Worm (Caenorhabditis elegans) whole organism, L2 larva: ENCODE measurements around the gene egl-38.

ENCODE experiments used
- C34F6.9 ChIP-seq: fragments of 150-350 bp; optimal IDR thresholded peaks from 2 replicates; lab custom pipeline; 2014; ENCODE audit warnings: missing biosample characterization, missing genetic modification characterization
- F13H6.1 ChIP-seq: sonication (generic microtip); optimal IDR thresholded peaks from 2 replicates; lab custom pipeline; 2016; ENCODE audit warnings: missing genetic modification characterization, missing compliant biosample characterization
- Y55F3AM.14 ChIP-seq: fragments of 200-800 bp; sonication (Bioruptor generic); optimal IDR thresholded peaks from 2 replicates; lab custom pipeline; 2018; ENCODE audit warnings: mild to moderate bottlenecking, missing genetic modification characterization, missing compliant biosample characterization
- ZK546.5 ChIP-seq: sonication (generic microtip); optimal IDR thresholded peaks from 2 replicates; lab custom pipeline; 2017; ENCODE audit warnings: missing biosample characterization, missing genetic modification characterization
- alr-1 ChIP-seq: fragments of 150-350 bp; optimal IDR thresholded peaks from 2 replicates; lab custom pipeline; 2014; ENCODE audit warnings: missing biosample characterization, missing genetic modification characterization
- ama-1 ChIP-seq: fragments of 150-350 bp; optimal IDR thresholded peaks from 2 replicates; lab custom pipeline; 2018; ENCODE audit warnings: inconsistent platforms
- blmp-1 ChIP-seq: sonication (generic microtip); optimal IDR thresholded peaks from 2 replicates; lab custom pipeline; 2017; ENCODE audit warnings: missing genetic modification characterization, mild to moderate bottlenecking, missing compliant biosample characterization, antibody characterized with exemption, moderate library complexity; ENCODE audit not compliant: insufficient read depth
- crh-2 ChIP-seq: sonication (generic microtip); optimal IDR thresholded peaks from 2 replicates; lab custom pipeline; 2017; ENCODE audit warnings: missing biosample characterization, missing genetic modification characterization
- dmd-4 ChIP-seq: sonication (generic microtip); optimal IDR thresholded peaks from 2 replicates; lab custom pipeline; 2017; ENCODE audit warnings: missing biosample characterization, missing genetic modification characterization
- egl-27 ChIP-seq: sonication (generic microtip); optimal IDR thresholded peaks from 3 replicates; lab custom pipeline; 2017; ENCODE audit warnings: missing biosample characterization, missing genetic modification reagents, missing genetic modification characterization
- elt-1 ChIP-seq: fragments of 150-350 bp; optimal IDR thresholded peaks from 2 replicates; lab custom pipeline; 2014; ENCODE audit warnings: missing biosample characterization, missing genetic modification characterization
- elt-3 ChIP-seq: sonication (generic microtip); optimal IDR thresholded peaks from 2 replicates; lab custom pipeline; 2017; ENCODE audit warnings: missing biosample characterization, missing genetic modification characterization
- fos-1 ChIP-seq: fragments of 150-350 bp; optimal IDR thresholded peaks from 2 replicates; lab custom pipeline; 2014; ENCODE audit warnings: missing biosample characterization, missing genetic modification characterization
- gmeb-1 ChIP-seq: fragments of 150-350 bp; optimal IDR thresholded peaks from 2 replicates; lab custom pipeline; 2014; ENCODE audit warnings: missing biosample characterization, missing genetic modification characterization
- lin-11 ChIP-seq: fragments of 150-350 bp; sonication (generic microtip); optimal IDR thresholded peaks from 2 replicates; lab custom pipeline; 2014; ENCODE audit warnings: missing biosample characterization, missing genetic modification characterization, inconsistent platforms, mixed read lengths
- lin-13 ChIP-seq: fragments of 150-350 bp; optimal IDR thresholded peaks from 2 replicates; lab custom pipeline; 2014; ENCODE audit warnings: missing biosample characterization, missing genetic modification reagents, missing genetic modification characterization
- lin-39 ChIP-seq: fragments of 150-350 bp; optimal IDR thresholded peaks from 2 replicates; lab custom pipeline; 2014; ENCODE audit warnings: missing biosample characterization, missing genetic modification reagents, missing genetic modification characterization
- lsy-2 ChIP-seq, 2 experiments: fragments of 150-350 bp in 1 of 2; sonication (generic microtip) in 1 of 2; optimal IDR thresholded peaks; 2 replicates each; lab custom pipeline; 2014 to 2017; ENCODE audit warnings: missing biosample characterization in 2 of 2, missing genetic modification characterization in 2 of 2
- mab-5 ChIP-seq: fragments of 150-350 bp; optimal IDR thresholded peaks from 2 replicates; lab custom pipeline; 2014; ENCODE audit warnings: missing biosample characterization, missing genetic modification characterization
- mbf-1 ChIP-seq: sonication (generic microtip); optimal IDR thresholded peaks from 2 replicates; lab custom pipeline; 2017; ENCODE audit warnings: missing biosample characterization, missing genetic modification characterization
- nhr-10 ChIP-seq: sonication (generic microtip); optimal IDR thresholded peaks from 2 replicates; lab custom pipeline; 2017; ENCODE audit warnings: missing biosample characterization, missing genetic modification characterization
- nhr-11 ChIP-seq: fragments of 150-350 bp; optimal IDR thresholded peaks from 2 replicates; lab custom pipeline; 2014; ENCODE audit warnings: missing biosample characterization, missing genetic modification characterization
- nhr-12 ChIP-seq: fragments of 150-350 bp; optimal IDR thresholded peaks from 2 replicates; lab custom pipeline; 2014; ENCODE audit warnings: missing biosample characterization, missing genetic modification characterization
- nhr-129 ChIP-seq: fragments of 150-350 bp; optimal IDR thresholded peaks from 2 replicates; lab custom pipeline; 2014; ENCODE audit warnings: missing biosample characterization, missing genetic modification characterization
- nhr-21 ChIP-seq: fragments of 150-350 bp; optimal IDR thresholded peaks from 2 replicates; lab custom pipeline; 2014; ENCODE audit warnings: missing biosample characterization, missing genetic modification characterization
- nhr-6 ChIP-seq: fragments of 150-350 bp; optimal IDR thresholded peaks from 2 replicates; lab custom pipeline; 2014; ENCODE audit warnings: missing biosample characterization, missing genetic modification characterization
- nhr-77 ChIP-seq: fragments of 150-350 bp; optimal IDR thresholded peaks from 2 replicates; lab custom pipeline; 2014; ENCODE audit warnings: missing biosample characterization, missing genetic modification characterization
- sem-4 ChIP-seq: fragments of 150-350 bp; optimal IDR thresholded peaks from 2 replicates; lab custom pipeline; 2014; ENCODE audit warnings: missing biosample characterization, missing genetic modification reagents, missing genetic modification characterization
- sma-3 ChIP-seq: sonication (generic microtip); optimal IDR thresholded peaks from 2 replicates; lab custom pipeline; 2016; ENCODE audit warnings: missing genetic modification reagents, missing genetic modification characterization, missing compliant biosample characterization
- sma-9 ChIP-seq, 2 experiments: fragments of 150-350 bp in 1 of 2; sonication (generic microtip) in 1 of 2; optimal IDR thresholded peaks; 2 replicates each; lab custom pipeline; 2014 to 2016; ENCODE audit warnings: missing genetic modification characterization in 2 of 2, mild to moderate bottlenecking in 1 of 2, missing biosample characterization in 1 of 2, missing compliant biosample characterization in 1 of 2, missing genetic modification reagents in 1 of 2, moderate library complexity in 1 of 2
- snpc-4 ChIP-seq: fragments of 150-350 bp; optimal IDR thresholded peaks from 2 replicates; lab custom pipeline; 2014; ENCODE audit warnings: missing biosample characterization, missing genetic modification characterization
- unc-39 ChIP-seq: fragments of 150-350 bp; optimal IDR thresholded peaks from 2 replicates; lab custom pipeline; 2014; ENCODE audit warnings: missing biosample characterization, missing genetic modification characterization
- unc-55 ChIP-seq: fragments of 150-350 bp; sonication (generic microtip); optimal IDR thresholded peaks from 3 replicates; lab custom pipeline; 2014; ENCODE audit warnings: missing biosample characterization, missing genetic modification reagents, missing genetic modification characterization
- zag-1 ChIP-seq: fragments of 150-350 bp; optimal IDR thresholded peaks from 2 replicates; lab custom pipeline; 2014; ENCODE audit warnings: missing biosample characterization, missing genetic modification characterization
- ztf-4 ChIP-seq: fragments of 150-350 bp; optimal IDR thresholded peaks from 2 replicates; lab custom pipeline; 2014; ENCODE audit warnings: missing biosample characterization, missing genetic modification characterization

The egl-38 gene

ce11 chrIV:10129957-10130356 lies 19.6 kb upstream of the egl-38 start, which contains the start of gene glt-3:
Gene glt-3 (plus strand): TSS chrIV:10130257.
- TF ChIP-seq mab-5 (tag; lab: Kevin White, UChicago) (no peak), nhr-21 (tag; lab: Kevin White, UChicago) (no peak), Y55F3AM.14 (GFP tag; lab: Kevin White, UChicago) (no peak), unc-39 (no peak), fos-1 (tag; lab: Kevin White, UChicago) (no peak), blmp-1 (tag; lab: Kevin White, UChicago) (no peak), elt-1 (tag; lab: Kevin White, UChicago) (no peak), alr-1 (no peak), nhr-6 (tag; lab: Kevin White, UChicago) (no peak)

- TF ChIP-seq egl-27 (tag; lab: Kevin White, UChicago) (no peak), zag-1 (tag; lab: Kevin White, UChicago) (peak; percentile 20), Y55F3AM.14 (GFP tag; lab: Kevin White, UChicago) (no peak), gmeb-1 (tag; lab: Kevin White, UChicago) (peak; percentile 90), sma-3 (GFP tag; lab: Kevin White, UChicago) (peak; percentile 66), F13H6.1 (tag; lab: Kevin White, UChicago) (peak; percentile 52), elt-3 (tag; lab: Kevin White, UChicago) (no peak), mbf-1 (tag; lab: Kevin White, UChicago) (no peak), blmp-1 (tag; lab: Kevin White, UChicago) (no peak), dmd-4 (tag; lab: Kevin White, UChicago) (no peak), crh-2 (tag; lab: Kevin White, UChicago) (peak; percentile 94), snpc-4 (tag; lab: Kevin White, UChicago) (peak; percentile 10), nhr-77 (tag; lab: Kevin White, UChicago) (no peak), nhr-12 (tag; lab: Kevin White, UChicago) (no peak), sem-4 (tag; lab: Kevin White, UChicago) (peak; percentile 22), lsy-2 (tag; optimal IDR thresholded peaks at IDR 0.05; lab: Kevin White, UChicago) (peak; percentile 16 to 90), lin-11 (tag; lab: Kevin White, UChicago) (peak; percentile 84), ama-1 (lab: Kevin White, UChicago) (no peak), unc-55 (GFP tag; lab: Kevin White, UChicago) (peak; percentile 94), lin-13 (GFP tag; lab: Kevin White, UChicago) (peak; percentile 63), nhr-21 (tag; lab: Kevin White, UChicago) (peak; percentile 2), ztf-4 (tag; lab: Kevin White, UChicago) (no peak), sma-9 (GFP tag; optimal IDR thresholded peaks at IDR 0.05; lab: Kevin White, UChicago) (peak; percentile 39), sma-9 (tag; optimal IDR thresholded peaks at IDR 0.05; lab: Kevin White, UChicago) (no peak), nhr-129 (tag; lab: Kevin White, UChicago) (peak; percentile 90), ZK546.5 (tag; lab: Kevin White, UChicago) (peak; percentile 80), C34F6.9 (tag; lab: Kevin White, UChicago) (peak; percentile 86)
These were observed 18.6 kb upstream of the egl-38 start, which contains the start of the genes gtbp-1 and K08F4.3 for ce11 chrIV:10128906-10129386. Gene gtbp-1 (minus strand): TSS chrIV:10128956. Gene K08F4.3 (plus strand): TSS chrIV:10129257.

DNA sequence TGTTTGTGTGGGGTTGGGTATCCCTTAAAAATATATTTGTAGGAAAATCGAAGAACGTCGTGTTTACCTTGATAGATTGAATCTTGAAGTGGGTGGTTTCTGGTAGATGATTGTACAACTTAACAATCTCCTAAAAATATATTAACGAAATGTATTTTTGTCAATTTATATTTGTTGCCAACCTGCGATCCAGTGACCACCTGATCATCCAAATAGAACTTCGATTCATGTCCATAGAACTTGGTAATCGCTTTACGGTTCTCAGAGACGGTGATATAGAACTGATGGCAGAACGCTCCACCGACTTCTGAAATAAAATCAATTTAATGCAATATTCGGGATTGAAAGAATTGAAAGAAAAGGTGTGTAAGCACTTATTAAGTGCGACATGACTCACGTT lies 18.1 kb upstream of the egl-38 start:
- no peak for TF ChIP-seq snpc-4 (tag; lab: Kevin White, UChicago)
- no peak for TF ChIP-seq nhr-11 (tag; lab: Kevin White, UChicago)
- no peak for TF ChIP-seq ZK546.5 (tag; lab: Kevin White, UChicago)
- no peak for TF ChIP-seq gmeb-1 (tag; lab: Kevin White, UChicago)
- no peak for TF ChIP-seq ztf-4 (tag; lab: Kevin White, UChicago)
- TF ChIP-seq fos-1 (tag; lab: Kevin White, UChicago), result no peak

DNA sequence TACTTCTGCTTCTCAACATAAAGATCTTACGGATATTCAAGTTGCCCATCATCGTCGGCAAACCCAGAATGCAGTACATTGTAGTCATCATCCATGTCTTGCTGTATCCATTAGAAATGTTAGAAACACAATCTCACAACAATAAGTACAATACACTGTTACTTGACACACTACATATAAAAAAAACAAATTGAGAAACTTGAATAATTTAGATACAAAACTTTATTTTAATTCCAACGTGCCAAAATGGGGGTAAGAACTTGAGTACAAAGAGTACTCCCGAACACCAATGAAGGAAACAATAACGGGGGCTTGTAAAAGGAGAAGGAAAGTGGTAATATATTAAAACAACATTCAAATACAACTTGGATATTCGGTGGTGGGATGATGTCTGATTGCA lies 16.2 kb upstream of the egl-38 start, which contains the start of gene ctf-18:
ctf-18 (minus strand) TSS at position 101 of the 400 bp plus-strand sequence.
- TF ChIP-seq nhr-10 (no peak), nhr-77 (tag; lab: Kevin White, UChicago) (no peak), lin-39 (tag; lab: Kevin White, UChicago) (no peak), nhr-12 (tag; lab: Kevin White, UChicago) (no peak), C34F6.9 (tag; lab: Kevin White, UChicago) (no peak)
